Worm (Caenorhabditis elegans) whole organism, late embryonic: ENCODE results near the gene ZK1240.2.

Experiments used
- C38D4.7 ChIP-seq: fragments of 200-800 bp; sonication (Bioruptor generic); optimal IDR thresholded peaks from 2 replicates; lab custom pipeline; 2018; ENCODE audit warnings: mild to moderate bottlenecking, missing genetic modification characterization, moderate library complexity, missing compliant biosample characterization
- T23F11.4 ChIP-seq: fragments of 200-800 bp; sonication (Bioruptor generic); optimal IDR thresholded peaks from 2 replicates; lab custom pipeline; 2018; ENCODE audit warnings: mild to moderate bottlenecking, missing genetic modification characterization, missing compliant biosample characterization
- Y22D7AL.16 ChIP-seq: sonication (generic microtip); optimal IDR thresholded peaks from 2 replicates; lab custom pipeline; 2016; ENCODE audit warnings: missing genetic modification characterization, missing compliant biosample characterization
- ama-1 ChIP-seq: fragments of 150-350 bp; optimal IDR thresholded peaks from 2 replicates; lab custom pipeline; 2014
- ceh-14 ChIP-seq: sonication (generic microtip); optimal IDR thresholded peaks from 2 replicates; lab custom pipeline; 2016; ENCODE audit warnings: missing genotype, missing genetic modification characterization, missing compliant biosample characterization
- ceh-24 ChIP-seq: sonication (generic microtip); optimal IDR thresholded peaks from 2 replicates; lab custom pipeline; 2016; ENCODE audit warnings: mild to moderate bottlenecking, missing genetic modification characterization, missing compliant biosample characterization
- ceh-34 ChIP-seq: sonication (generic microtip); optimal IDR thresholded peaks from 2 replicates; lab custom pipeline; 2016; ENCODE audit warnings: mild to moderate bottlenecking, missing genetic modification characterization, missing compliant biosample characterization
- ceh-45 ChIP-seq: fragments of 200-800 bp; sonication (Bioruptor generic); IDR thresholded peaks from 2 replicates; pipeline ENCODE4 v1.3.6; 2022; ENCODE audit warnings: missing genetic modification reagents, missing genetic modification characterization, missing compliant biosample characterization
- ceh-6 ChIP-seq: fragments of 200-800 bp; sonication (Bioruptor generic); optimal IDR thresholded peaks from 2 replicates; lab custom pipeline; 2018; ENCODE audit warnings: mild to moderate bottlenecking, missing genetic modification characterization, missing compliant biosample characterization
- elt-2 ChIP-seq: sonication (generic microtip); optimal IDR thresholded peaks from 2 replicates; lab custom pipeline; 2016; ENCODE audit warnings: missing genetic modification reagents, missing genetic modification characterization, missing compliant biosample characterization
- ets-4 ChIP-seq: sonication (generic microtip); optimal IDR thresholded peaks from 2 replicates; lab custom pipeline; 2016; ENCODE audit warnings: missing genetic modification characterization, missing compliant biosample characterization
- fax-1 ChIP-seq: sonication (generic microtip); optimal IDR thresholded peaks from 2 replicates; lab custom pipeline; 2016; ENCODE audit warnings: missing genotype, missing genetic modification characterization, missing compliant biosample characterization
- fkh-6 ChIP-seq: sonication (generic microtip); optimal IDR thresholded peaks from 2 replicates; lab custom pipeline; 2016; ENCODE audit warnings: missing genetic modification characterization, missing compliant biosample characterization
- gmeb-2 ChIP-seq: sonication (generic microtip); optimal IDR thresholded peaks from 2 replicates; lab custom pipeline; 2016; ENCODE audit warnings: missing genetic modification characterization, inconsistent platforms, missing compliant biosample characterization
- hlh-13 ChIP-seq: fragments of 200-800 bp; sonication (Bioruptor generic); optimal IDR thresholded peaks from 2 replicates; lab custom pipeline; 2018; ENCODE audit warnings: mild to moderate bottlenecking, missing genetic modification characterization, missing compliant biosample characterization
- hlh-6 ChIP-seq: sonication (generic microtip); optimal IDR thresholded peaks from 2 replicates; lab custom pipeline; 2016; ENCODE audit warnings: missing genotype, missing genetic modification characterization, missing compliant biosample characterization
- lim-6 ChIP-seq: sonication (generic microtip); optimal IDR thresholded peaks from 2 replicates; lab custom pipeline; 2016; ENCODE audit warnings: missing genetic modification characterization, missing compliant biosample characterization
- lin-11 ChIP-seq: fragments of 200-800 bp; sonication (Bioruptor generic); optimal IDR thresholded peaks from 2 replicates; lab custom pipeline; 2018; ENCODE audit warnings: mild to moderate bottlenecking, missing genetic modification characterization, missing compliant biosample characterization
- mec-3 ChIP-seq: sonication (generic microtip); optimal IDR thresholded peaks from 2 replicates; lab custom pipeline; 2016; ENCODE audit warnings: borderline replicate concordance, missing genetic modification characterization, missing compliant biosample characterization
- nfya-1 ChIP-seq: sonication (generic microtip); optimal IDR thresholded peaks from 2 replicates; lab custom pipeline; 2017; ENCODE audit warnings: missing genetic modification characterization, mild to moderate bottlenecking, missing compliant biosample characterization, antibody characterized with exemption, moderate library complexity
- nhr-11 ChIP-seq: fragments of 150-350 bp; optimal IDR thresholded peaks from 2 replicates; lab custom pipeline; 2014; ENCODE audit warnings: missing biosample characterization, missing genetic modification characterization
- pag-3 ChIP-seq: sonication (generic microtip); optimal IDR thresholded peaks from 2 replicates; lab custom pipeline; 2016; ENCODE audit warnings: missing compliant biosample characterization, missing genetic modification characterization, borderline replicate concordance
- pat-9 ChIP-seq: fragments of 200-800 bp; sonication (Bioruptor generic); optimal IDR thresholded peaks from 2 replicates; lab custom pipeline; 2018; ENCODE audit warnings: mild to moderate bottlenecking, missing genetic modification characterization, moderate library complexity, missing compliant biosample characterization
- pax-1 ChIP-seq: fragments of 150-350 bp; optimal IDR thresholded peaks from 2 replicates; lab custom pipeline; 2014; ENCODE audit warnings: missing biosample characterization, missing genetic modification characterization
- pha-4 ChIP-seq: fragments of 150-350 bp; optimal IDR thresholded peaks from 2 replicates; lab custom pipeline; 2018; ENCODE audit warnings: missing biosample characterization, missing genetic modification reagents, missing genetic modification characterization
- pqm-1 ChIP-seq: sonication (generic microtip); optimal IDR thresholded peaks from 2 replicates; lab custom pipeline; 2016; ENCODE audit warnings: missing genetic modification characterization, missing compliant biosample characterization
- pros-1 ChIP-seq: fragments of 150-350 bp; optimal IDR thresholded peaks from 2 replicates; lab custom pipeline; 2014; ENCODE audit warnings: missing biosample characterization, missing genetic modification reagents, missing genetic modification characterization
- ref-2 ChIP-seq: sonication (generic microtip); optimal IDR thresholded peaks from 2 replicates; lab custom pipeline; 2016; ENCODE audit warnings: missing genetic modification characterization, missing compliant biosample characterization
- sdc-2 ChIP-seq: sonication (generic microtip); optimal IDR thresholded peaks from 2 replicates; lab custom pipeline; 2016; ENCODE audit warnings: missing genotype, missing genetic modification characterization, missing compliant biosample characterization
- tbx-7 ChIP-seq: sonication (generic microtip); optimal IDR thresholded peaks from 2 replicates; lab custom pipeline; 2016; ENCODE audit warnings: missing genotype, missing genetic modification characterization, missing compliant biosample characterization
- unc-3 ChIP-seq, 2 experiments: fragments of 200-800 bp in 1 of 2; sonication (Bioruptor generic) in 1 of 2; sonication (generic microtip) in 1 of 2; conservative IDR thresholded peaks in 1 of 2; optimal IDR thresholded peaks in 1 of 2; 2 replicates each; pipeline versions ENCODE4 v1.3.6 to Lab custom; 2016 to 2022; ENCODE audit warnings: missing compliant biosample characterization in 2 of 2, missing genetic modification characterization in 2 of 2, missing genetic modification reagents in 1 of 2
- zip-5 ChIP-seq: sonication (generic microtip); optimal IDR thresholded peaks from 2 replicates; lab custom pipeline; 2016; ENCODE audit warnings: missing genetic modification characterization, missing compliant biosample characterization

The ZK1240.2 gene

ce11 chrII:2320097-2320496 lies 3.1 kb upstream of the ZK1240.2 start, which contains the start of gene ZK1240.3:
Gene ZK1240.3 (plus strand): TSS chrII:2320334.
- no peak for TF ChIP-seq pat-9
- TF ChIP-seq ref-2 (tag; lab: Kevin White, UChicago) = no peak
- no peak for TF ChIP-seq fax-1 (tag; lab: Kevin White, UChicago)
- peak; percentile 17 for TF ChIP-seq elt-2 (tag; lab: Kevin White, UChicago)
- TF ChIP-seq nhr-11 (tag; lab: Kevin White, UChicago) = no peak

- TF ChIP-seq hlh-6 = no peak
- TF ChIP-seq ceh-45 = no peak
- no peak for TF ChIP-seq lim-6 (tag; lab: Kevin White, UChicago)
- no peak for TF ChIP-seq pag-3
- no peak for TF ChIP-seq ceh-24 (tag; lab: Kevin White, UChicago)
- TF ChIP-seq T23F11.4 (GFP tag; lab: Kevin White, UChicago) = no peak
- TF ChIP-seq mec-3 (tag; lab: Kevin White, UChicago) = no peak
- no peak for TF ChIP-seq pqm-1 (tag; lab: Kevin White, UChicago)
- no peak for TF ChIP-seq pax-1 (tag; lab: Kevin White, UChicago)
- TF ChIP-seq gmeb-2 (tag; lab: Kevin White, UChicago) = no peak
- TF ChIP-seq pros-1 = no peak
- TF ChIP-seq, all 69 proteins: peak for 0
These were observed 1.8 kb downstream of the ZK1240.2 start, which contains the start of gene ZK1240.11 for ce11 chrII:2324956-2325355. Gene ZK1240.11 (plus strand): TSS chrII:2325256.

ce11 chrII:2328963-2329442 lies 5.8 kb downstream of the ZK1240.2 start, which contains the start of the genes ZK1240.8 and ZK1240.1:
Gene ZK1240.8 (minus strand): TSS chrII:2329063.
Gene ZK1240.1 (plus strand): TSS chrII:2329392.
- TF ChIP-seq unc-3 (GFP tag; conservative IDR thresholded peaks at IDR 0.05; lab: Robert Waterston, UW) = no peak
- TF ChIP-seq unc-3 (tag; optimal IDR thresholded peaks at IDR 0.05; lab: Kevin White, UChicago) = no peak
- TF ChIP-seq pax-1 (tag; lab: Kevin White, UChicago) = no peak
- no peak for TF ChIP-seq T23F11.4 (GFP tag; lab: Kevin White, UChicago)
- TF ChIP-seq fkh-6 = no peak
- TF ChIP-seq C38D4.7 = no peak
- no peak for TF ChIP-seq hlh-13 (GFP tag; lab: Kevin White, UChicago)
- no peak for TF ChIP-seq tbx-7 (tag; lab: Kevin White, UChicago)
- no peak for TF ChIP-seq ceh-14
- no peak for TF ChIP-seq lin-11

- no peak for TF ChIP-seq ceh-6
These were observed 7.3 kb downstream of the ZK1240.2 start for ce11 chrII:2330462-2330861.

ce11 chrII:2332220-2332619 lies 9.0 kb downstream of the ZK1240.2 start, which contains the start of gene F43C11.8:
Gene F43C11.8 (plus strand): TSS chrII:2332520.
- TF ChIP-seq ama-1 (lab: Kevin White, UChicago) (no peak), ceh-34 (tag; lab: Kevin White, UChicago) (no peak), ref-2 (tag; lab: Kevin White, UChicago) (no peak), nfya-1 (tag; lab: Kevin White, UChicago) (no peak), ets-4 (tag; lab: Kevin White, UChicago) (no peak), pha-4 (tag; lab: Kevin White, UChicago) (no peak), zip-5 (tag; lab: Kevin White, UChicago) (no peak), pat-9 (no peak), gmeb-2 (tag; lab: Kevin White, UChicago) (no peak), sdc-2 (no peak)
- TF ChIP-seq, all 69 proteins: peak for 0

ce11 chrII:2335572-2335971 lies 12.4 kb downstream of the ZK1240.2 start, which contains the start of gene F43C11.7:
Gene F43C11.7 (plus strand): TSS chrII:2335897.
- TF ChIP-seq pqm-1 (tag; lab: Kevin White, UChicago) (no peak), Y22D7AL.16 (tag; lab: Kevin White, UChicago) (no peak)
